Worm (Caenorhabditis elegans) whole organism, L4 larva: ENCODE data around the gene C33A11.2.

Experiments used
- D1046.2 ChIP-seq: fragments of 200-800 bp; sonication (Bioruptor generic); IDR thresholded peaks from 2 replicates; pipeline ENCODE4 v1.3.6; 2022; ENCODE audit warnings: missing genetic modification characterization, missing compliant biosample characterization
- F37D6.2 ChIP-seq: sonication (generic microtip); optimal IDR thresholded peaks from 2 replicates; lab custom pipeline; 2016; ENCODE audit warnings: mild to moderate bottlenecking, missing genetic modification characterization, missing compliant biosample characterization
- F44E2.7 ChIP-seq: fragments of 200-800 bp; sonication (Bioruptor generic); IDR thresholded peaks from 2 replicates; pipeline ENCODE4 v2.1.2; 2022; ENCODE audit warnings: missing genetic modification characterization, missing compliant biosample characterization
- T20F7.1 ChIP-seq: fragments of 200-800 bp; sonication (Bioruptor generic); optimal IDR thresholded peaks from 2 replicates; lab custom pipeline; 2018; ENCODE audit warnings: mild to moderate bottlenecking, missing genetic modification characterization, missing compliant biosample characterization
- Y48G9A.11 ChIP-seq: fragments of 200-800 bp; sonication (Bioruptor generic); IDR thresholded peaks from 2 replicates; pipeline ENCODE4 v1.3.6; 2022; ENCODE audit warnings: missing genetic modification reagents, missing genetic modification characterization, missing compliant biosample characterization
- Y5F2A.4 ChIP-seq: fragments of 200-800 bp; sonication (Bioruptor generic); optimal IDR thresholded peaks from 2 replicates; lab custom pipeline; 2018; ENCODE audit warnings: mild to moderate bottlenecking, missing genetic modification characterization, missing compliant biosample characterization
- Y75B8A.6 ChIP-seq: fragments of 200-800 bp; sonication (Bioruptor generic); IDR thresholded peaks from 2 replicates; pipeline ENCODE4 v1.3.6; 2022; ENCODE audit warnings: missing genetic modification reagents, missing genetic modification characterization, missing compliant biosample characterization
- aha-1 ChIP-seq: fragments of 150-350 bp; peaks from one replicate; lab custom pipeline; 2014; ENCODE audit warnings: missing biosample characterization, missing genetic modification characterization
- ama-1 ChIP-seq: fragments of 150-350 bp; optimal IDR thresholded peaks from 2 replicates; lab custom pipeline; 2014; ENCODE audit warnings: inconsistent platforms, mixed read lengths
- ceh-20 ChIP-seq: fragments of 200-800 bp; sonication (Bioruptor generic); IDR thresholded peaks from 2 replicates; pipeline ENCODE4 v1.3.6; 2022; ENCODE audit warnings: missing genetic modification reagents, missing genetic modification characterization, missing compliant biosample characterization
- ceh-32 ChIP-seq: sonication (generic microtip); optimal IDR thresholded peaks from 2 replicates; lab custom pipeline; 2016; ENCODE audit warnings: mild to moderate bottlenecking, missing genetic modification characterization, missing compliant biosample characterization; ENCODE audit not compliant: poor library complexity
- ceh-62 ChIP-seq: sonication (generic microtip); optimal IDR thresholded peaks from 2 replicates; lab custom pipeline; 2017; ENCODE audit warnings: missing biosample characterization, missing genetic modification characterization
- ceh-82 ChIP-seq: sonication (generic microtip); optimal IDR thresholded peaks from 2 replicates; lab custom pipeline; 2017; ENCODE audit warnings: missing biosample characterization, missing genetic modification characterization
- ctbp-1 ChIP-seq: fragments of 200-800 bp; sonication (Bioruptor generic); IDR thresholded peaks from 2 replicates; pipeline ENCODE4 v1.3.6; 2022; ENCODE audit warnings: missing genetic modification reagents, missing genetic modification characterization, missing compliant biosample characterization
- daf-12 ChIP-seq: fragments of 150-350 bp; optimal IDR thresholded peaks from 2 replicates; lab custom pipeline; 2014; ENCODE audit warnings: missing biosample characterization, missing genetic modification reagents, missing genetic modification characterization
- daf-16 ChIP-seq, 3 experiments: sonication (generic microtip); optimal IDR thresholded peaks; 2 replicates each; lab custom pipeline; 2016 to 2017; ENCODE audit warnings: missing genetic modification characterization in 3 of 3, missing genetic modification reagents in 3 of 3, mild to moderate bottlenecking in 2 of 3, missing compliant biosample characterization in 2 of 3, missing biosample characterization in 1 of 3, moderate library complexity in 1 of 3
- daf-19 ChIP-seq: fragments of 200-800 bp; sonication (Bioruptor generic); conservative IDR thresholded peaks from 2 replicates; pipeline ENCODE4 v1.3.6; 2022; ENCODE audit warnings: missing genetic modification characterization, missing compliant biosample characterization
- dmd-9 ChIP-seq: fragments of 200-800 bp; sonication (Bioruptor generic); IDR thresholded peaks from 2 replicates; pipeline ENCODE4 v1.3.6; 2022; ENCODE audit warnings: missing genetic modification reagents, missing genetic modification characterization, missing compliant biosample characterization
- dve-1 ChIP-seq: sonication (generic microtip); optimal IDR thresholded peaks from 2 replicates; lab custom pipeline; 2017; ENCODE audit warnings: antibody characterized with exemption, mild to moderate bottlenecking, missing genetic modification characterization, missing compliant biosample characterization; ENCODE audit not compliant: insufficient read depth
- gei-8 ChIP-seq: fragments of 200-800 bp; sonication (Bioruptor generic); optimal IDR thresholded peaks from 2 replicates; lab custom pipeline; 2018; ENCODE audit warnings: mild to moderate bottlenecking, missing genetic modification characterization, missing compliant biosample characterization
- hif-1 ChIP-seq, 2 experiments: sonication (generic microtip); optimal IDR thresholded peaks; 2 replicates each; lab custom pipeline; 2016 to 2017; ENCODE audit warnings: missing compliant biosample characterization in 2 of 2, missing genetic modification characterization in 2 of 2, missing genetic modification reagents in 2 of 2, missing genotype in 2 of 2, mild to moderate bottlenecking in 1 of 2
- hlh-11 ChIP-seq: fragments of 200-800 bp; sonication (Bioruptor generic); optimal IDR thresholded peaks from 2 replicates; lab custom pipeline; 2018; ENCODE audit warnings: mild to moderate bottlenecking, missing genetic modification characterization, missing compliant biosample characterization
- hlh-30 ChIP-seq: sonication (generic microtip); optimal IDR thresholded peaks from 2 replicates; lab custom pipeline; 2017; ENCODE audit warnings: antibody characterized with exemption, mild to moderate bottlenecking, missing genetic modification characterization, missing compliant biosample characterization; ENCODE audit not compliant: insufficient read depth
- hmg-1.1 ChIP-seq: fragments of 200-800 bp; sonication (Bioruptor generic); IDR thresholded peaks from 2 replicates; pipeline ENCODE4 v1.3.6; 2022; ENCODE audit warnings: missing genetic modification reagents, missing genetic modification characterization, missing compliant biosample characterization
- lim-7 ChIP-seq: fragments of 200-800 bp; sonication (Bioruptor generic); IDR thresholded peaks from 2 replicates; pipeline ENCODE4 v1.3.6; 2022; ENCODE audit warnings: missing genetic modification characterization, missing compliant biosample characterization
- mdt-29 ChIP-seq: fragments of 200-800 bp; sonication (Bioruptor generic); IDR thresholded peaks from 2 replicates; pipeline ENCODE4 v1.3.6; 2022; ENCODE audit warnings: missing genetic modification reagents, missing genetic modification characterization, missing compliant biosample characterization
- mep-1 ChIP-seq: fragments of 150-350 bp; sonication (generic microtip); optimal IDR thresholded peaks from 3 replicates; lab custom pipeline; 2014; ENCODE audit warnings: missing biosample characterization, missing genetic modification characterization
- nhr-11 ChIP-seq: fragments of 150-350 bp; optimal IDR thresholded peaks from 2 replicates; lab custom pipeline; 2014; ENCODE audit warnings: missing biosample characterization, missing genetic modification characterization
- nhr-25 ChIP-seq: sonication (generic microtip); optimal IDR thresholded peaks from 2 replicates; lab custom pipeline; 2017; ENCODE audit warnings: missing genetic modification characterization, mild to moderate bottlenecking, missing compliant biosample characterization, antibody characterized with exemption, moderate library complexity, borderline replicate concordance; ENCODE audit not compliant: insufficient read depth
- nhr-28 ChIP-seq: fragments of 150-350 bp; optimal IDR thresholded peaks from 2 replicates; lab custom pipeline; 2014; ENCODE audit warnings: missing biosample characterization, missing genetic modification characterization
- nhr-42 ChIP-seq: fragments of 200-800 bp; sonication (Bioruptor generic); IDR thresholded peaks from 2 replicates; pipeline ENCODE4 v1.3.6; 2022; ENCODE audit warnings: missing genetic modification characterization, missing compliant biosample characterization
- nhr-48 ChIP-seq: sonication (generic microtip); optimal IDR thresholded peaks from 2 replicates; lab custom pipeline; 2016; ENCODE audit warnings: mild to moderate bottlenecking, missing genetic modification characterization, missing compliant biosample characterization
- nhr-6 ChIP-seq: fragments of 150-350 bp; optimal IDR thresholded peaks from 2 replicates; lab custom pipeline; 2014; ENCODE audit warnings: missing biosample characterization, missing genetic modification characterization
- nhr-77 ChIP-seq: fragments of 150-350 bp; optimal IDR thresholded peaks from 2 replicates; lab custom pipeline; 2014; ENCODE audit warnings: missing biosample characterization, missing genetic modification characterization
- pha-4 ChIP-seq, 2 experiments: fragments of 150-350 bp in 1 of 2; fragments of 200-800 bp in 1 of 2; sonication (Bioruptor generic) in 1 of 2; IDR thresholded peaks in 1 of 2; optimal IDR thresholded peaks in 1 of 2; 2 replicates each; pipeline versions ENCODE4 v1.3.6 to Lab custom; 2014 to 2022; ENCODE audit warnings: missing genetic modification characterization in 2 of 2, missing genetic modification reagents in 2 of 2, missing biosample characterization in 1 of 2, missing compliant biosample characterization in 1 of 2
- saeg-2 ChIP-seq: fragments of 200-800 bp; sonication (Bioruptor generic); IDR thresholded peaks from 2 replicates; pipeline ENCODE4 v1.3.6; 2022; ENCODE audit warnings: missing genetic modification reagents, missing genetic modification characterization, missing compliant biosample characterization
- snpc-1.2 ChIP-seq: fragments of 200-800 bp; sonication (Bioruptor generic); IDR thresholded peaks from 2 replicates; pipeline ENCODE4 v1.3.6; 2022; ENCODE audit warnings: missing genetic modification reagents, missing genetic modification characterization, missing compliant biosample characterization
- unc-62 ChIP-seq, 3 experiments: fragments of 150-350 bp in 1 of 3; sonication (generic microtip); optimal IDR thresholded peaks in 2 of 3; peaks in 1 of 3; 1 replicate in 1 of 3; 2 replicates in 2 of 3; lab custom pipeline; 2014 to 2017; ENCODE audit warnings: missing biosample characterization in 3 of 3, missing genetic modification characterization in 3 of 3, missing genetic modification reagents in 3 of 3, missing genotype in 1 of 3
- vab-7 ChIP-seq: fragments of 200-800 bp; sonication (Bioruptor generic); IDR thresholded peaks from 2 replicates; pipeline ENCODE4 v1.3.6; 2022; ENCODE audit warnings: missing genetic modification reagents, missing genetic modification characterization, missing compliant biosample characterization
- zfp-2 ChIP-seq: sonication (generic microtip); optimal IDR thresholded peaks from 2 replicates; lab custom pipeline; 2016; ENCODE audit warnings: mild to moderate bottlenecking, missing genetic modification characterization, missing compliant biosample characterization
- zfp-3 ChIP-seq: fragments of 200-800 bp; sonication (Bioruptor generic); conservative IDR thresholded peaks from 2 replicates; pipeline ENCODE4 v1.3.6; 2022; ENCODE audit warnings: missing genetic modification reagents, missing genetic modification characterization, missing compliant biosample characterization
- zip-2 ChIP-seq: fragments of 150-350 bp; optimal IDR thresholded peaks from 2 replicates; lab custom pipeline; 2014; ENCODE audit warnings: missing biosample characterization, missing genetic modification characterization

Gene C33A11.2

ce11 chrX:15334897-15335296, 30.9 kb upstream of the C33A11.2 start:
- no peak for TF ChIP-seq vab-7
- TF ChIP-seq nhr-6 (tag; lab: Kevin White, UChicago): no peak
- no peak for TF ChIP-seq ceh-20 (GFP tag; lab: Robert Waterston, UW)
- TF ChIP-seq F37D6.2: no peak
- TF ChIP-seq daf-19 (GFP tag; lab: Robert Waterston, UW): no peak
- no peak for TF ChIP-seq hmg-1.1 (GFP tag; lab: Robert Waterston, UW)
- TF ChIP-seq pha-4 (GFP tag; IDR thresholded peaks at IDR 0.05; lab: Robert Waterston, UW): 0 out of 2 replicates have a peak, but pooled peaks have one; percentile 27
- peak; percentile 73 for TF ChIP-seq pha-4 (tag; optimal IDR thresholded peaks at IDR 0.05; lab: Kevin White, UChicago)
- TF ChIP-seq zfp-3: no peak
- no peak for TF ChIP-seq Y75B8A.6 (GFP tag; lab: Robert Waterston, UW)
- no peak for TF ChIP-seq daf-16 (GFP tag; optimal IDR thresholded peaks at IDR 0.05; lab: Kevin White, UChicago)
- TF ChIP-seq daf-16 (tag; optimal IDR thresholded peaks at IDR 0.05; lab: Kevin White, UChicago): peak; percentile 21
- TF ChIP-seq, all 104 proteins: peak for 2

- TF ChIP-seq zfp-2 (tag; lab: Kevin White, UChicago): no peak
- peak; percentile 50 for TF ChIP-seq aha-1 (tag; lab: Kevin White, UChicago)
- TF ChIP-seq hlh-30 (tag; lab: Kevin White, UChicago): no peak
- TF ChIP-seq unc-62 (GFP tag; optimal IDR thresholded peaks at IDR 0.05 in 1 of 2; lab: Kevin White, UChicago): peak in 1 of 2 experiments; percentile 61
- TF ChIP-seq unc-62 (tag; optimal IDR thresholded peaks at IDR 0.05; lab: Kevin White, UChicago): no peak
- TF ChIP-seq T20F7.1 (GFP tag; lab: Kevin White, UChicago): no peak
- no peak for TF ChIP-seq nhr-25 (tag; lab: Kevin White, UChicago)
- no peak for TF ChIP-seq Y75B8A.6 (GFP tag; lab: Robert Waterston, UW)
- TF ChIP-seq Y5F2A.4 (GFP tag; lab: Kevin White, UChicago): no peak
- TF ChIP-seq nhr-42: no peak
- no peak for TF ChIP-seq daf-12 (tag; lab: Kevin White, UChicago)
- TF ChIP-seq D1046.2 (GFP tag; lab: Robert Waterston, UW): no peak
- TF ChIP-seq F37D6.2: no peak
- TF ChIP-seq nhr-77 (tag; lab: Kevin White, UChicago): no peak
- TF ChIP-seq nhr-11 (tag; lab: Kevin White, UChicago): no peak
Measured at ce11 chrX:15335636-15336035, 30.2 kb upstream of the C33A11.2 start.

ce11 chrX:15336392-15336791, 29.4 kb upstream of the C33A11.2 start:
- TF ChIP-seq F44E2.7 (GFP tag; lab: Robert Waterston, UW) (no peak), daf-12 (tag; lab: Kevin White, UChicago) (no peak), zip-2 (tag; lab: Kevin White, UChicago) (no peak), nhr-25 (tag; lab: Kevin White, UChicago) (peak; percentile 11)

- TF ChIP-seq F44E2.7 (GFP tag; lab: Robert Waterston, UW): no peak
- TF ChIP-seq ceh-82 (tag; lab: Kevin White, UChicago): no peak
- TF ChIP-seq dve-1 (tag; lab: Kevin White, UChicago): no peak
- TF ChIP-seq ctbp-1 (GFP tag; lab: Robert Waterston, UW): no peak
- no peak for TF ChIP-seq nhr-28 (tag; lab: Kevin White, UChicago)
- TF ChIP-seq hif-1 (tag; optimal IDR thresholded peaks at IDR 0.05; lab: Kevin White, UChicago): peak in 1 of 2 experiments; percentile 77
- no peak for TF ChIP-seq ceh-32 (tag; lab: Kevin White, UChicago)
- peak; percentile 37 for TF ChIP-seq nhr-11 (tag; lab: Kevin White, UChicago)
- TF ChIP-seq mep-1 (tag; lab: Kevin White, UChicago): no peak
- no peak for TF ChIP-seq lim-7 (GFP tag; lab: Robert Waterston, UW)
- no peak for TF ChIP-seq saeg-2 (GFP tag; lab: Robert Waterston, UW)
- TF ChIP-seq snpc-1.2 (GFP tag; lab: Robert Waterston, UW): no peak
- TF ChIP-seq ceh-62 (tag; lab: Kevin White, UChicago): no peak
- no peak for TF ChIP-seq nhr-6 (tag; lab: Kevin White, UChicago)
- no peak for TF ChIP-seq Y48G9A.11 (GFP tag; lab: Robert Waterston, UW)
- TF ChIP-seq hlh-11: peak; percentile 36
- TF ChIP-seq dmd-9 (GFP tag; lab: Robert Waterston, UW): no peak
- TF ChIP-seq daf-16 (GFP tag; optimal IDR thresholded peaks at IDR 0.05; lab: Kevin White, UChicago): peak in 1 of 2 experiments; percentile 36
- no peak for TF ChIP-seq daf-16 (tag; optimal IDR thresholded peaks at IDR 0.05; lab: Kevin White, UChicago)
- TF ChIP-seq nhr-48: no peak
- no peak for TF ChIP-seq mdt-29
- no peak for TF ChIP-seq gei-8 (GFP tag; lab: Kevin White, UChicago)
- no peak for TF ChIP-seq ama-1 (lab: Kevin White, UChicago)
- TF ChIP-seq daf-19 (GFP tag; lab: Robert Waterston, UW): no peak
Measured at ce11 chrX:15338195-15338594, 27.6 kb upstream of the C33A11.2 start.
